Worm (Caenorhabditis elegans): ENCODE data around the gene nrde-3.

ce11 chrX:343822-344221, 28.2 kb upstream of the nrde-3 start:
- no peak for TF ChIP-seq ets-4 (tag; optimal IDR thresholded peaks at IDR 0.05)
- TF ChIP-seq ama-1 (optimal IDR thresholded peaks at IDR 0.05): no peak
- no peak for TF ChIP-seq pqm-1 (tag; optimal IDR thresholded peaks at IDR 0.05)
- no peak for TF ChIP-seq mec-3 (tag; optimal IDR thresholded peaks at IDR 0.05; ENCODE audit: borderline replicate concordance)

Measured in whole organism, late embryonic.